Worm (Caenorhabditis elegans) whole organism, L1 larva: ENCODE measurements around the gene gsto-2.

ENCODE experiments used
- C16A3.4 ChIP-seq: fragments of 150-350 bp; optimal IDR thresholded peaks from 2 replicates; lab custom pipeline; 2014; ENCODE audit warnings: missing biosample characterization, missing genetic modification characterization
- F16B12.6 ChIP-seq: fragments of 150-350 bp; optimal IDR thresholded peaks from 2 replicates; lab custom pipeline; 2014; ENCODE audit warnings: missing biosample characterization, missing genetic modification characterization
- Y116A8C.19 ChIP-seq: sonication (generic microtip); optimal IDR thresholded peaks from 2 replicates; lab custom pipeline; 2016; ENCODE audit warnings: missing compliant biosample characterization, missing genetic modification characterization, borderline replicate concordance
- aha-1 ChIP-seq: fragments of 150-350 bp; optimal IDR thresholded peaks from 2 replicates; lab custom pipeline; 2014; ENCODE audit warnings: missing biosample characterization, missing genetic modification characterization
- blmp-1 ChIP-seq: fragments of 150-350 bp; optimal IDR thresholded peaks from 2 replicates; lab custom pipeline; 2014; ENCODE audit warnings: missing biosample characterization, missing genetic modification characterization
- ceh-63 ChIP-seq: fragments of 200-800 bp; sonication (Bioruptor generic); optimal IDR thresholded peaks from 2 replicates; lab custom pipeline; 2018; ENCODE audit warnings: mild to moderate bottlenecking, missing genetic modification characterization, missing compliant biosample characterization
- ceh-82 ChIP-seq, 3 experiments: fragments of 150-350 bp in 1 of 3; sonication (generic microtip) in 2 of 3; optimal IDR thresholded peaks; 2 replicates each; lab custom pipeline; 2014 to 2017; ENCODE audit warnings: missing biosample characterization in 3 of 3, missing genetic modification characterization in 3 of 3
- dpl-1 ChIP-seq, 3 experiments: fragments of 150-350 bp in 2 of 3; sonication (generic microtip) in 1 of 3; optimal IDR thresholded peaks; 2 replicates each; lab custom pipeline; 2014 to 2017; ENCODE audit warnings: missing biosample characterization in 3 of 3, missing genetic modification characterization in 3 of 3, missing genetic modification reagents in 3 of 3
- dsc-1 ChIP-seq: sonication (generic microtip); optimal IDR thresholded peaks from 2 replicates; lab custom pipeline; 2016; ENCODE audit warnings: mild to moderate bottlenecking, missing genetic modification characterization, missing compliant biosample characterization
- efl-1 ChIP-seq, 4 experiments: fragments of 150-350 bp; optimal IDR thresholded peaks in 3 of 4; peaks in 1 of 4; 1 replicate in 1 of 4; 2 replicates in 3 of 4; lab custom pipeline; 2014; ENCODE audit warnings: missing biosample characterization in 2 of 4, missing genetic modification characterization in 2 of 4, missing genetic modification reagents in 2 of 4
- egl-13 ChIP-seq: sonication (generic microtip); optimal IDR thresholded peaks from 2 replicates; lab custom pipeline; 2016; ENCODE audit warnings: missing genotype, missing genetic modification reagents, missing genetic modification characterization, missing compliant biosample characterization
- ets-5 ChIP-seq: fragments of 200-800 bp; sonication (Bioruptor generic); IDR thresholded peaks from 2 replicates; pipeline ENCODE4 v1.3.6; 2022; ENCODE audit warnings: missing genetic modification characterization, missing compliant biosample characterization
- fkh-10 ChIP-seq: sonication (generic microtip); optimal IDR thresholded peaks from 2 replicates; lab custom pipeline; 2017; ENCODE audit warnings: missing biosample characterization, missing genetic modification reagents, missing genetic modification characterization
- fkh-4 ChIP-seq: sonication (generic microtip); optimal IDR thresholded peaks from 2 replicates; lab custom pipeline; 2016; ENCODE audit warnings: missing compliant biosample characterization, missing genetic modification characterization, borderline replicate concordance
- fkh-8 ChIP-seq: sonication (generic microtip); optimal IDR thresholded peaks from 2 replicates; lab custom pipeline; 2016; ENCODE audit warnings: mild to moderate bottlenecking, missing genetic modification characterization, missing compliant biosample characterization
- grh-1 ChIP-seq: fragments of 200-800 bp; sonication (Bioruptor generic); IDR thresholded peaks from 2 replicates; pipeline ENCODE4 v1.3.6; 2022; ENCODE audit warnings: missing genetic modification reagents, missing genetic modification characterization, missing compliant biosample characterization
- isw-1 ChIP-seq: fragments of 200-800 bp; sonication (Bioruptor generic); IDR thresholded peaks from 2 replicates; pipeline ENCODE4 v1.3.6; 2022; ENCODE audit warnings: missing genetic modification characterization, missing compliant biosample characterization
- lin-14 ChIP-seq: fragments of 200-800 bp; sonication (Bioruptor generic); optimal IDR thresholded peaks from 2 replicates; lab custom pipeline; 2018; ENCODE audit warnings: mild to moderate bottlenecking, missing genetic modification characterization, moderate library complexity, missing compliant biosample characterization
- lin-15B ChIP-seq: fragments of 150-350 bp; sonication (generic microtip); optimal IDR thresholded peaks from 3 replicates; lab custom pipeline; 2014; ENCODE audit warnings: missing biosample characterization, missing genetic modification characterization
- lin-39 ChIP-seq: fragments of 150-350 bp; optimal IDR thresholded peaks from 2 replicates; lab custom pipeline; 2014; ENCODE audit warnings: missing biosample characterization, missing genetic modification reagents, missing genetic modification characterization
- mdl-1 ChIP-seq, 2 experiments: fragments of 150-350 bp; optimal IDR thresholded peaks; 2 replicates each; lab custom pipeline; 2014 to 2017; ENCODE audit warnings: missing biosample characterization in 2 of 2, missing genetic modification characterization in 2 of 2, inconsistent platforms in 1 of 2
- mef-2 ChIP-seq: fragments of 150-350 bp; optimal IDR thresholded peaks from 2 replicates; lab custom pipeline; 2014; ENCODE audit warnings: missing biosample characterization, missing genetic modification characterization
- nhr-11 ChIP-seq: fragments of 150-350 bp; optimal IDR thresholded peaks from 2 replicates; lab custom pipeline; 2014; ENCODE audit warnings: missing biosample characterization, missing genetic modification characterization
- nhr-19 ChIP-seq: fragments of 200-800 bp; sonication (Bioruptor generic); conservative IDR thresholded peaks from 2 replicates; pipeline ENCODE4 v1.3.6; 2022; ENCODE audit warnings: missing genetic modification characterization, missing compliant biosample characterization
- nhr-20 ChIP-seq: sonication (generic microtip); optimal IDR thresholded peaks from 2 replicates; lab custom pipeline; 2016; ENCODE audit warnings: mild to moderate bottlenecking, missing genetic modification characterization, missing compliant biosample characterization
- nhr-237 ChIP-seq: fragments of 150-350 bp; optimal IDR thresholded peaks from 2 replicates; lab custom pipeline; 2014; ENCODE audit warnings: missing biosample characterization, missing genetic modification characterization
- nhr-28 ChIP-seq: fragments of 150-350 bp; optimal IDR thresholded peaks from 2 replicates; lab custom pipeline; 2014; ENCODE audit warnings: missing biosample characterization, missing genetic modification characterization
- nhr-47 ChIP-seq: sonication (generic microtip); optimal IDR thresholded peaks from 2 replicates; lab custom pipeline; 2016; ENCODE audit warnings: mild to moderate bottlenecking, missing genetic modification characterization, moderate library complexity, missing compliant biosample characterization
- nhr-76 ChIP-seq: sonication (generic microtip); optimal IDR thresholded peaks from 2 replicates; lab custom pipeline; 2017; ENCODE audit warnings: missing biosample characterization, missing genetic modification characterization
- nhr-77 ChIP-seq: fragments of 150-350 bp; optimal IDR thresholded peaks from 2 replicates; lab custom pipeline; 2014; ENCODE audit warnings: missing biosample characterization, missing genetic modification characterization
- nhr-84 ChIP-seq: sonication (generic microtip); optimal IDR thresholded peaks from 2 replicates; lab custom pipeline; 2017; ENCODE audit warnings: missing biosample characterization, missing genetic modification characterization
- nhr-85 ChIP-seq: sonication (generic microtip); peaks from one replicate; lab custom pipeline; 2016; ENCODE audit warnings: missing genetic modification characterization, inconsistent platforms, missing compliant biosample characterization
- nhr-90 ChIP-seq: sonication (generic microtip); optimal IDR thresholded peaks from 2 replicates; lab custom pipeline; 2016; ENCODE audit warnings: mild to moderate bottlenecking, missing genetic modification characterization, missing compliant biosample characterization; ENCODE audit not compliant: poor library complexity
- skn-1 ChIP-seq: fragments of 150-350 bp; optimal IDR thresholded peaks from 2 replicates; lab custom pipeline; 2014; ENCODE audit warnings: missing biosample characterization, missing genetic modification characterization
- snpc-4 ChIP-seq: fragments of 150-350 bp; optimal IDR thresholded peaks from 2 replicates; lab custom pipeline; 2014; ENCODE audit warnings: missing biosample characterization, missing genetic modification characterization
- snu-23 ChIP-seq: sonication (generic microtip); optimal IDR thresholded peaks from 2 replicates; lab custom pipeline; 2016; ENCODE audit warnings: missing genetic modification characterization, missing compliant biosample characterization
- sup-37 ChIP-seq: fragments of 200-800 bp; sonication (Bioruptor generic); optimal IDR thresholded peaks from 2 replicates; lab custom pipeline; 2018; ENCODE audit warnings: mild to moderate bottlenecking, missing genetic modification characterization, missing compliant biosample characterization
- swsn-7 ChIP-seq: sonication (generic microtip); optimal IDR thresholded peaks from 2 replicates; lab custom pipeline; 2016; ENCODE audit warnings: missing genetic modification characterization, missing compliant biosample characterization
- unc-130 ChIP-seq: fragments of 150-350 bp; optimal IDR thresholded peaks from 2 replicates; lab custom pipeline; 2017; ENCODE audit warnings: missing biosample characterization, missing genetic modification characterization, inconsistent platforms
- unc-86 ChIP-seq: sonication (generic microtip); optimal IDR thresholded peaks from 2 replicates; lab custom pipeline; 2016; ENCODE audit warnings: missing genetic modification characterization, missing compliant biosample characterization
- vab-15 ChIP-seq: sonication (generic microtip); optimal IDR thresholded peaks from 2 replicates; lab custom pipeline; 2017; ENCODE audit warnings: missing genotype, mild to moderate bottlenecking, missing genetic modification characterization, missing compliant biosample characterization
- zag-1 ChIP-seq: fragments of 150-350 bp; optimal IDR thresholded peaks from 2 replicates; lab custom pipeline; 2014; ENCODE audit warnings: missing biosample characterization, missing genetic modification characterization
- ztf-4 ChIP-seq: fragments of 150-350 bp; optimal IDR thresholded peaks from 2 replicates; lab custom pipeline; 2014; ENCODE audit warnings: missing biosample characterization, missing genetic modification characterization

gsto-2 gene

DNA sequence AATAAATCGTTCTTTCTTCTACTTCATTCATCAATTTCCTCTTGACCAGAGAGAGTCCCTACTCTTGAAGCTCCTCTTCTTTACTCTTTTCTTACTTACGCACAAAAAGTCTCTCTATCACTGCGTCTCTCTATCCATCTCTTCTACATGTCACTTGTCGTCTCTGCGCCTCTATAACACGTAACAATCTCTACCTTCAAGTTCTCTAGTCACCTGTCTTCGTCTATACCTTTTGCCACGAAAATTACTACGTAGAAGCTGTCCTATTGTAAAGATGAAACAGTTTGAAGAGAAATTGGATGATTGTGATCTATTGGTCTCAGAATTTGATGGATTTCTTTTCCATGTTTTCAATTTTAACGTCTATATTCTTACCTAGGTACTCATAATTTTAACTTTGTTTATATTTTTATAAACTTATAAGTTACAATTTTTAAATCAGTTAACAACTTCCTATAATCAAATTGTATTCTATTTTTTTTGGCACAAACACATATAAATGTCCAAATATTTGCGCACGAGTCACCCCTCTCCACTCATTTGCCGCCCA lies 2.3 kb downstream of the gsto-2 start, which contains the start of gene C02D5.2 (continued):
- TF ChIP-seq dpl-1 (GFP tag; optimal IDR thresholded peaks at IDR 0.05; lab: Kevin White, UChicago) (peak in 2 of 3 experiments; percentile 11 to 30), snpc-4 (tag; lab: Kevin White, UChicago) (no peak), F16B12.6 (tag; lab: Kevin White, UChicago) (no peak)

- no peak for TF ChIP-seq nhr-11
- TF ChIP-seq unc-86 = no peak
- TF ChIP-seq nhr-85 (tag; lab: Kevin White, UChicago) = no peak
- TF ChIP-seq ceh-63 (GFP tag; lab: Kevin White, UChicago) = no peak
- no peak for TF ChIP-seq nhr-77 (tag; lab: Kevin White, UChicago)
- TF ChIP-seq nhr-237 (tag; lab: Kevin White, UChicago) = no peak
- no peak for TF ChIP-seq snu-23
- TF ChIP-seq zag-1 = no peak
- TF ChIP-seq, all 84 proteins: peak for 0
These were observed 5.8 kb downstream of the gsto-2 start for ce11 chrIII:8560398-8560797.

- TF ChIP-seq grh-1 (GFP tag; lab: Robert Waterston, UW) (no peak), snu-23 (no peak), fkh-8 (tag; lab: Kevin White, UChicago) (no peak), nhr-76 (tag; lab: Kevin White, UChicago) (no peak), nhr-28 (tag; lab: Kevin White, UChicago) (no peak)
These were observed 6.3 kb downstream of the gsto-2 start, which contains the start of gene acdh-6 for ce11 chrIII:8560836-8561235. Gene acdh-6 (plus strand): TSS chrIII:8561136.

DNA sequence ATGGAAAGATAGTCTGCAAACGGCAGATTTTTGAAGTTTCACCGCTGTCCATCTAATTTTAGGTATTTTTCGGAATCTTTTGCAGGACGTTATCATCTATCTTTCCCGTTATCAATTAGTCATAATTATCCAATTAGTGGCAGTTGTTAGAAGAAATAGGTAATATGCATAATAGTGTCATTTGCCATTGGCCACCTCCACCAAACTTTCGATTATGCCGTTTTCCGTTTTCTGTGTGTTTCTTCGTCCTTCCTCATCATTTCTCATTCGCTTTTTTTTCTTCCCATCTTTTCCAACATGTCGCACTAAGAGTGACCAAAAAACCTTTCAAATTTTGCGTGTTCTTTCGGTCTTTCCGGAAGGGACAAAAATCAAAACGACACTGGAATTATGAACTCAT lies 9.8 kb downstream of the gsto-2 start:
- TF ChIP-seq nhr-84 (tag; lab: Kevin White, UChicago) = no peak
- no peak for TF ChIP-seq lin-15B (tag; lab: Kevin White, UChicago)
- no peak for TF ChIP-seq lin-14 (GFP tag; lab: Kevin White, UChicago)
- no peak for TF ChIP-seq aha-1 (tag; lab: Kevin White, UChicago)
- TF ChIP-seq efl-1 (optimal IDR thresholded peaks at IDR 0.05; lab: Kevin White, UChicago) = no peak
- peak in 1 of 2 experiments; percentile 71 for TF ChIP-seq efl-1 (GFP tag; optimal IDR thresholded peaks at IDR 0.05 in 1 of 2; lab: Kevin White, UChicago)
- no peak for TF ChIP-seq nhr-20 (tag; lab: Kevin White, UChicago)
- no peak for TF ChIP-seq nhr-47 (tag; lab: Kevin White, UChicago)
- TF ChIP-seq dpl-1 (GFP tag; optimal IDR thresholded peaks at IDR 0.05; lab: Kevin White, UChicago) = no peak
- no peak for TF ChIP-seq ceh-63 (GFP tag; lab: Kevin White, UChicago)
- no peak for TF ChIP-seq dsc-1 (tag; lab: Kevin White, UChicago)
- TF ChIP-seq skn-1 = no peak
- TF ChIP-seq fkh-4 (tag; lab: Kevin White, UChicago) = no peak
- peak; percentile 67 for TF ChIP-seq blmp-1 (tag; lab: Kevin White, UChicago)
- TF ChIP-seq nhr-90 = no peak

ce11 chrIII:8570289-8570688 lies 15.7 kb downstream of the gsto-2 start:
- TF ChIP-seq ztf-4 (no peak), vab-15 (no peak), ceh-63 (GFP tag; lab: Kevin White, UChicago) (no peak), egl-13 (tag; lab: Kevin White, UChicago) (no peak), ceh-82 (tag; optimal IDR thresholded peaks at IDR 0.05; lab: Kevin White, UChicago) (no peak), efl-1 (optimal IDR thresholded peaks at IDR 0.05; lab: Kevin White, UChicago) (no peak), efl-1 (GFP tag; optimal IDR thresholded peaks at IDR 0.05 in 1 of 2; lab: Kevin White, UChicago) (no peak), Y116A8C.19 (tag; lab: Kevin White, UChicago) (no peak), fkh-4 (tag; lab: Kevin White, UChicago) (no peak), isw-1 (GFP tag; lab: Robert Waterston, UW) (no peak), swsn-7 (no peak), C16A3.4 (tag; lab: Kevin White, UChicago) (no peak), ets-5 (GFP tag; lab: Robert Waterston, UW) (no peak), lin-39 (tag; lab: Kevin White, UChicago) (no peak), sup-37 (GFP tag; lab: Kevin White, UChicago) (no peak), fkh-10 (GFP tag; lab: Kevin White, UChicago) (no peak), mdl-1 (tag; optimal IDR thresholded peaks at IDR 0.05; lab: Kevin White, UChicago) (no peak), nhr-19 (GFP tag; lab: Robert Waterston, UW) (no peak), mef-2 (tag; lab: Kevin White, UChicago) (no peak), unc-130 (tag; lab: Kevin White, UChicago) (no peak)
